Worm (Caenorhabditis elegans) whole organism, mixed stage, embryonic: ENCODE measurements around the gene dyla-1.

Source experiments
- ceh-83 ChIP-seq: fragments of 200-800 bp; sonication (Bioruptor generic); optimal IDR thresholded peaks from 2 replicates; lab custom pipeline; 2018; ENCODE audit warnings: mild to moderate bottlenecking, missing genetic modification characterization, missing compliant biosample characterization
- ces-1 ChIP-seq: fragments of 150-350 bp; optimal IDR thresholded peaks from 2 replicates; lab custom pipeline; 2014; ENCODE audit warnings: missing biosample characterization, missing genetic modification reagents, missing genetic modification characterization
- drap-1 ChIP-seq: fragments of 200-800 bp; sonication (Bioruptor generic); optimal IDR thresholded peaks from 3 replicates; lab custom pipeline; 2018; ENCODE audit warnings: mild to moderate bottlenecking, missing genetic modification characterization, missing compliant biosample characterization
- lin-13 ChIP-seq: fragments of 150-350 bp; optimal IDR thresholded peaks from 2 replicates; lab custom pipeline; 2014; ENCODE audit warnings: missing biosample characterization, missing genetic modification characterization
- lsy-2 ChIP-seq: fragments of 150-350 bp; optimal IDR thresholded peaks from 2 replicates; lab custom pipeline; 2014; ENCODE audit warnings: missing biosample characterization, missing genetic modification characterization
- nhr-237 ChIP-seq: fragments of 150-350 bp; optimal IDR thresholded peaks from 2 replicates; lab custom pipeline; 2014; ENCODE audit warnings: missing biosample characterization, missing genetic modification characterization
- nhr-28 ChIP-seq: fragments of 150-350 bp; optimal IDR thresholded peaks from 2 replicates; lab custom pipeline; 2014; ENCODE audit warnings: missing biosample characterization, missing genetic modification characterization
- nhr-76 ChIP-seq: sonication (generic microtip); optimal IDR thresholded peaks from 2 replicates; lab custom pipeline; 2017; ENCODE audit warnings: missing biosample characterization, missing genetic modification characterization
- pha-4 ChIP-seq: fragments of 150-350 bp; optimal IDR thresholded peaks from 2 replicates; lab custom pipeline; 2018; ENCODE audit warnings: missing biosample characterization, missing genetic modification reagents, missing genetic modification characterization
- snpc-4 ChIP-seq: fragments of 150-350 bp; optimal IDR thresholded peaks from 2 replicates; lab custom pipeline; 2014; ENCODE audit warnings: missing biosample characterization, missing genetic modification characterization
- sptf-1 ChIP-seq: sonication (generic microtip); optimal IDR thresholded peaks from 2 replicates; lab custom pipeline; 2017; ENCODE audit warnings: mild to moderate bottlenecking, missing genetic modification characterization, moderate library complexity, missing compliant biosample characterization
- unc-120 ChIP-seq: sonication (generic microtip); optimal IDR thresholded peaks from 2 replicates; lab custom pipeline; 2017; ENCODE audit warnings: missing genetic modification characterization, missing compliant biosample characterization; ENCODE audit not compliant: poor library complexity, severe bottlenecking
- unc-62 ChIP-seq: fragments of 150-350 bp; optimal IDR thresholded peaks from 2 replicates; lab custom pipeline; 2014; ENCODE audit warnings: missing biosample characterization, missing genetic modification reagents, missing genetic modification characterization

- TF ChIP-seq lsy-2 (tag; lab: Kevin White, UChicago) = no peak
- TF ChIP-seq lin-13 (tag; lab: Kevin White, UChicago) = no peak
- no peak for TF ChIP-seq unc-62
- no peak for TF ChIP-seq snpc-4 (tag; lab: Kevin White, UChicago)
- TF ChIP-seq unc-120 (tag; lab: Kevin White, UChicago) = no peak
- no peak for TF ChIP-seq sptf-1
- no peak for TF ChIP-seq nhr-237 (tag; lab: Kevin White, UChicago)
- no peak for TF ChIP-seq ces-1 (GFP tag; lab: Kevin White, UChicago)
- TF ChIP-seq pha-4 = no peak
- no peak for TF ChIP-seq nhr-28 (tag; lab: Kevin White, UChicago)
- no peak for TF ChIP-seq drap-1 (GFP tag; lab: Kevin White, UChicago)
- TF ChIP-seq ceh-83 (GFP tag; lab: Kevin White, UChicago) = no peak
- TF ChIP-seq nhr-76 (tag; lab: Kevin White, UChicago) = no peak
Measured at ce11 chrX:16792700-16793176, 48.1 kb upstream of the dyla-1 start, which contains the start of gene got-1.2.
